Fruit fly (Drosophila melanogaster): ENCODE measurements around the gene CG6999.

The CG6999 gene

dm6 chrX:9041789-9042456 is 46.2 kb upstream of the CG6999 start:
- TF ChIP-seq spab (GFP tag; optimal IDR thresholded peaks at IDR 0.05): peak; percentile 33
- TF ChIP-seq Smox (GFP tag; optimal IDR thresholded peaks at IDR 0.05): peak; percentile 48
- peak; percentile 68 for TF ChIP-seq Hr4 (GFP tag; optimal IDR thresholded peaks at IDR 0.05)
- no peak for TF ChIP-seq Hr38 (GFP tag; optimal IDR thresholded peaks at IDR 0.05)
- peak; percentile 29 for TF ChIP-seq net (GFP tag; optimal IDR thresholded peaks at IDR 0.05)
- peak; percentile 54 for TF ChIP-seq CG6792 (GFP tag; optimal IDR thresholded peaks at IDR 0.05)
- peak; percentile 22 for TF ChIP-seq CG3919 (GFP tag; optimal IDR thresholded peaks at IDR 0.05)
- no peak for TF ChIP-seq Blimp-1 (GFP tag; optimal IDR thresholded peaks at IDR 0.05)
- peak; percentile 30 for TF ChIP-seq dac (GFP tag; optimal IDR thresholded peaks at IDR 0.05)
- peak; percentile 8 for TF ChIP-seq CG31627 (GFP tag; optimal IDR thresholded peaks at IDR 0.05)
- TF ChIP-seq salr (GFP tag; optimal IDR thresholded peaks at IDR 0.05): peak in 1 of 2 experiments; percentile 67
- no peak for TF ChIP-seq CG16779 (tag; optimal IDR thresholded peaks at IDR 0.05)
- no peak for TF ChIP-seq CG1621 (tag; optimal IDR thresholded peaks at IDR 0.05)
- TF ChIP-seq Sox14 (GFP tag; optimal IDR thresholded peaks at IDR 0.05): peak; percentile 48
- TF ChIP-seq fd85E (GFP tag; optimal IDR thresholded peaks at IDR 0.05): no peak
- TF ChIP-seq dsx (GFP tag; optimal IDR thresholded peaks at IDR 0.05; ENCODE audit: poor library complexity, severe bottlenecking): no peak
- peak; percentile 13 for TF ChIP-seq Eip75B (GFP tag; optimal IDR thresholded peaks at IDR 0.05)
- TF ChIP-seq vri (GFP tag; optimal IDR thresholded peaks at IDR 0.05): no peak
- TF ChIP-seq Met (GFP tag; optimal IDR thresholded peaks at IDR 0.05): peak; percentile 61
- peak; percentile 28 for TF ChIP-seq fd59A (GFP tag; optimal IDR thresholded peaks at IDR 0.05)
- peak; percentile 73 for TF ChIP-seq CG8119 (GFP tag; IDR thresholded peaks at IDR 0.05)
- peak; percentile 58; the same call in 2 of the 3 replicates for TF ChIP-seq eg (GFP tag; IDR thresholded peaks at IDR 0.05)
- TF ChIP-seq CG7368 (GFP tag; optimal IDR thresholded peaks at IDR 0.05): peak; percentile 6
- TF ChIP-seq topi (GFP tag; optimal IDR thresholded peaks at IDR 0.05): peak; percentile 66
- TF ChIP-seq lz (GFP tag; optimal IDR thresholded peaks at IDR 0.05): peak; percentile 45
- TF ChIP-seq Sox15 (GFP tag; optimal IDR thresholded peaks at IDR 0.05): peak; percentile 33
- no peak for TF ChIP-seq CG6854 (GFP tag; optimal IDR thresholded peaks at IDR 0.05)
- peak; percentile 25 for TF ChIP-seq Ets96B (tag; optimal IDR thresholded peaks at IDR 0.05)
- peak; percentile 39 for TF ChIP-seq Hr39 (GFP tag; optimal IDR thresholded peaks at IDR 0.05)
- TF ChIP-seq Ets21C (GFP tag; optimal IDR thresholded peaks at IDR 0.05): peak; percentile 8
- TF ChIP-seq CG9139 (GFP tag; optimal IDR thresholded peaks at IDR 0.05): no peak
- TF ChIP-seq CG10669 (GFP tag; optimal IDR thresholded peaks at IDR 0.05): peak; percentile 21
- TF ChIP-seq CG8632 (GFP tag; optimal IDR thresholded peaks at IDR 0.05): peak; percentile 33
- TF ChIP-seq Sox102F (GFP tag; optimal IDR thresholded peaks at IDR 0.05): peak; percentile 9
- TF ChIP-seq Eip93F (GFP tag; optimal IDR thresholded peaks at IDR 0.05): no peak
- TF ChIP-seq achi (GFP tag; optimal IDR thresholded peaks at IDR 0.05): peak; percentile 43
- TF ChIP-seq CG3032 (tag; optimal IDR thresholded peaks at IDR 0.05): peak; percentile 13
- peak; percentile 63 for TF ChIP-seq pdm3 (GFP tag; optimal IDR thresholded peaks at IDR 0.05)
- TF ChIP-seq CG6808 (GFP tag; optimal IDR thresholded peaks at IDR 0.05): peak; percentile 49
- TF ChIP-seq CG11902 (GFP tag; optimal IDR thresholded peaks at IDR 0.05): no peak
- TF ChIP-seq fkh (GFP tag; optimal IDR thresholded peaks at IDR 0.05): no peak
- peak; percentile 50 for TF ChIP-seq acj6 (GFP tag; optimal IDR thresholded peaks at IDR 0.05)
- peak; percentile 69 for TF ChIP-seq CG15336 (GFP tag; IDR thresholded peaks at IDR 0.05)
- no peak; the same call in 1 of the 2 replicates for TF ChIP-seq Gug (GFP tag; IDR thresholded peaks at IDR 0.05)
- TF ChIP-seq CG11762 (GFP tag; optimal IDR thresholded peaks at IDR 0.05; ENCODE audit: insufficient read depth): peak; percentile 46
- peak; percentile 7 to 55 for TF ChIP-seq ss (GFP tag; optimal IDR thresholded peaks at IDR 0.05)
- peak; percentile 95 for TF ChIP-seq Eip78C (GFP tag)
- no peak for TF ChIP-seq CG11294 (GFP tag; IDR thresholded peaks at IDR 0.05)
- peak; percentile 5 for TF ChIP-seq Lpt (GFP tag; optimal IDR thresholded peaks at IDR 0.05)
- peak; percentile 52 for TF ChIP-seq CG6276 (GFP tag; optimal IDR thresholded peaks at IDR 0.05)
- TF ChIP-seq CG34406 (GFP tag; optimal IDR thresholded peaks at IDR 0.05): peak; percentile 16

All from whole organism, prepupa.